Worm (Caenorhabditis elegans): Measurements from ENCODE around the gene ppt-1.

Gene ppt-1

DNA sequence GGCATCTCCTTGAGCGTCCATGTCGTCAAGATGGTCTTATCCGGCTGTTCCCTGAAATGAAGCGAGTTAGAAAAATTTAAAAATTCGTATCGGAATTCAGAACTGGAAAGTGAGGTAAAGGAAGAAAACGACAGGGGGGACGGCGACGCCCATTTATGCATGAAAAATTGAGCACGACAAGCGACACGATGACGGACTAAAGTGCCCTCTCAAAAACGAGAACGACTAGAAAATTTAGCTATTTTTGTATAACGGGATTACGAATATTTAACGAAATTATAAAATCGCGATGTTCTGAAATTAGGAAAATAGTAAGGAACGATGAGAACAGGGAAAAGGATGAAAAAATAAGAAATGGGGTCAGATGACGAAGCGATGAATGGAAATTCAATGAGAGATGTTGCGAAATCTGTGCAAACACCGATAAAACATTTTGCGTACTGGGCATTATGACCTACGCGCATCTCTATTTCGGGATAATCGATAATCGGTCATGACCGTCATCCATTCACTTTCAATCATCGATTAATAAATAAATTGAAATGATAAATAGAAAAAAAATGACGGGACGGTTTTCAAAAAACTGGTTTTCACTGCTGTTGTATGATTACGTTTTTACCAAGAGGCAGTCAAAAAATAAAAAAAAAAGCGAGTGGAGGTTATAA is 30.4 kb upstream of the ppt-1 start, which contains the start of gene snb-1:
TSS of gene snb-1 (minus strand) at position 51 of the 665 bp plus-strand sequence.
- no peak for TF ChIP-seq flt-1 (GFP tag; IDR thresholded peaks at IDR 0.05)
- TF ChIP-seq med-1 (GFP tag; optimal IDR thresholded peaks at IDR 0.05; ENCODE audit: insufficient read depth) = no peak
- TF ChIP-seq T22C8.4 (GFP tag; IDR thresholded peaks at IDR 0.05) = peak; percentile 89
- no peak for TF ChIP-seq klf-2 (GFP tag; conservative IDR thresholded peaks at IDR 0.05)

DNA sequence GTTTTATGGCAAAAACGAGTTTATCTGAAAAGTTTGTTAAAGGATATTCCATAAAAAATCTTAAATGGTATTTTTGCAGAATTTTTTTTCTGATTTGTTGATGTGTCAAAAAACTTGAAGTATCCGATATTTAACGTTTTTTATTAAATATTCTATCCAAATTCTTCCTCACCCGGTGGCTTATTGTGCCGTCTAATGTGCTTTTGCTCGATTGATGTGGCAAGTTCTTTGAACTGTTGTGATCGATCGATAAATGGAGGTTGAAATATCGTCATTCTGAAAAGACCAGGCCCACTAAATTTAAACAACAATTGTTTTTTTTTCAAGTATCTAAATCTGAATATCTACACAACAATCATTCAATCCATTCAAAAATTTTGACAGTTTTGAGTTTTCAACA is 29.0 kb upstream of the ppt-1 start, which contains the start of gene syx-18:
TSS of gene syx-18 (minus strand) at position 276 of the 400 bp plus-strand sequence.
- TF ChIP-seq tab-1 (GFP tag; IDR thresholded peaks at IDR 0.05) = no peak
- no peak for TF ChIP-seq ref-1 (GFP tag; conservative IDR thresholded peaks at IDR 0.05)
- no peak for TF ChIP-seq flt-1 (GFP tag; IDR thresholded peaks at IDR 0.05)
- TF ChIP-seq ztf-29 (GFP tag; IDR thresholded peaks at IDR 0.05) = no peak
- no peak for TF ChIP-seq med-1 (GFP tag; optimal IDR thresholded peaks at IDR 0.05; ENCODE audit: insufficient read depth)
- TF ChIP-seq T22C8.4 (GFP tag; IDR thresholded peaks at IDR 0.05) = no peak
- TF ChIP-seq ztf-23 (GFP tag; IDR thresholded peaks at IDR 0.05) = no peak
- no peak for TF ChIP-seq cog-1 (tag; optimal IDR thresholded peaks at IDR 0.05)
- TF ChIP-seq klf-2 (GFP tag; conservative IDR thresholded peaks at IDR 0.05) = no peak

ce11 chrV:6652051-6652450 is 25.9 kb upstream of the ppt-1 start, which contains the start of gene T10H9.8:
Gene T10H9.8 (plus strand): TSS chrV:6652351.
- TF ChIP-seq klf-2 (GFP tag; conservative IDR thresholded peaks at IDR 0.05) (no peak), ref-1 (GFP tag; conservative IDR thresholded peaks at IDR 0.05) (no peak), flt-1 (GFP tag; IDR thresholded peaks at IDR 0.05) (no peak), ztf-23 (GFP tag; IDR thresholded peaks at IDR 0.05) (no peak), T22C8.4 (GFP tag; IDR thresholded peaks at IDR 0.05) (no peak), tab-1 (GFP tag; IDR thresholded peaks at IDR 0.05) (no peak)

- TF ChIP-seq ztf-29 (GFP tag; IDR thresholded peaks at IDR 0.05) = no peak
- no peak for TF ChIP-seq flt-1 (GFP tag; IDR thresholded peaks at IDR 0.05)
- TF ChIP-seq ref-1 (GFP tag; conservative IDR thresholded peaks at IDR 0.05) = no peak
- TF ChIP-seq cog-1 (tag; optimal IDR thresholded peaks at IDR 0.05) = no peak
- no peak for TF ChIP-seq med-1 (GFP tag; optimal IDR thresholded peaks at IDR 0.05; ENCODE audit: insufficient read depth)
- no peak for TF ChIP-seq klf-2 (GFP tag; conservative IDR thresholded peaks at IDR 0.05)
- TF ChIP-seq tab-1 (GFP tag; IDR thresholded peaks at IDR 0.05) = no peak
- no peak for TF ChIP-seq ztf-23 (GFP tag; IDR thresholded peaks at IDR 0.05)
- no peak for TF ChIP-seq T22C8.4 (GFP tag; IDR thresholded peaks at IDR 0.05)
Measured at ce11 chrV:6650508-6650907, 24.4 kb upstream of the ppt-1 start.

- TF ChIP-seq tab-1 (GFP tag; IDR thresholded peaks at IDR 0.05) (no peak), flt-1 (GFP tag; IDR thresholded peaks at IDR 0.05) (no peak), cog-1 (tag; optimal IDR thresholded peaks at IDR 0.05) (no peak), ztf-23 (GFP tag; IDR thresholded peaks at IDR 0.05) (no peak), klf-2 (GFP tag; conservative IDR thresholded peaks at IDR 0.05) (no peak), ztf-29 (GFP tag; IDR thresholded peaks at IDR 0.05) (no peak), med-1 (GFP tag; optimal IDR thresholded peaks at IDR 0.05; ENCODE audit: insufficient read depth) (no peak), ref-1 (GFP tag; conservative IDR thresholded peaks at IDR 0.05) (no peak), T22C8.4 (GFP tag; IDR thresholded peaks at IDR 0.05) (no peak)
Measured at ce11 chrV:6649317-6649716, 23.2 kb upstream of the ppt-1 start, which contains the start of gene T10H9.1. Gene T10H9.1 (plus strand): TSS chrV:6649617.

- TF ChIP-seq tab-1 (GFP tag; IDR thresholded peaks at IDR 0.05) (no peak), cog-1 (tag; optimal IDR thresholded peaks at IDR 0.05) (no peak), klf-2 (GFP tag; conservative IDR thresholded peaks at IDR 0.05) (no peak), med-1 (GFP tag; optimal IDR thresholded peaks at IDR 0.05; ENCODE audit: insufficient read depth) (no peak), ref-1 (GFP tag; conservative IDR thresholded peaks at IDR 0.05) (no peak), ztf-23 (GFP tag; IDR thresholded peaks at IDR 0.05) (no peak), flt-1 (GFP tag; IDR thresholded peaks at IDR 0.05) (no peak), ztf-29 (GFP tag; IDR thresholded peaks at IDR 0.05) (no peak), T22C8.4 (GFP tag; IDR thresholded peaks at IDR 0.05) (no peak)
Measured at ce11 chrV:6645810-6646209, 19.7 kb upstream of the ppt-1 start.

- TF ChIP-seq ref-1 (GFP tag; conservative IDR thresholded peaks at IDR 0.05) (no peak), flt-1 (GFP tag; IDR thresholded peaks at IDR 0.05) (no peak), med-1 (GFP tag; optimal IDR thresholded peaks at IDR 0.05; ENCODE audit: insufficient read depth) (no peak), ztf-29 (GFP tag; IDR thresholded peaks at IDR 0.05) (no peak), cog-1 (tag; optimal IDR thresholded peaks at IDR 0.05) (no peak), ztf-23 (GFP tag; IDR thresholded peaks at IDR 0.05) (no peak)
Measured at ce11 chrV:6632925-6633324, 6.8 kb upstream of the ppt-1 start, which contains the start of gene scd-2. Gene scd-2 (plus strand): TSS chrV:6633225.

DNA sequence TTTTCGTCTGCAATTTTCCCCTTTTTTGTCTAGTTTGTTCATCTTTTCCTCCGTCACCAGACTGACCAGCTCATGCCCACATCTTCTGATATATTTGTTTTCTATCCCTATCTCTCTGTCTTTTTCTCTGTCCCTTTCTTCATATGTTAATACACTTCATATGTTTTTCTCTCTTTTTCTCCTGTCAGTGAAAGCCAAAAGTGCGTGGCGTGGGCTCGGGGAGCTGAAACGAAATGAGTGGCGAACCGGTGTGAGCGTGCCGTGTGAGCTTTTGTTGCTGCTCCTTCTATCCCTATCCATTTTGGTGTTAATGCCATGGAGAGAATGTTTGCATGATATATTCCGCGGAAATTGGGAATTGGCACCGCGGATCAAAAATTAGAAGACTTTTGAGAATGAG is 5.7 kb upstream of the ppt-1 start:
- no peak for TF ChIP-seq tab-1 (GFP tag; IDR thresholded peaks at IDR 0.05)
- TF ChIP-seq cog-1 (tag; optimal IDR thresholded peaks at IDR 0.05) = no peak
- TF ChIP-seq med-1 (GFP tag; optimal IDR thresholded peaks at IDR 0.05; ENCODE audit: insufficient read depth) = no peak
- TF ChIP-seq T22C8.4 (GFP tag; IDR thresholded peaks at IDR 0.05) = no peak

DNA sequence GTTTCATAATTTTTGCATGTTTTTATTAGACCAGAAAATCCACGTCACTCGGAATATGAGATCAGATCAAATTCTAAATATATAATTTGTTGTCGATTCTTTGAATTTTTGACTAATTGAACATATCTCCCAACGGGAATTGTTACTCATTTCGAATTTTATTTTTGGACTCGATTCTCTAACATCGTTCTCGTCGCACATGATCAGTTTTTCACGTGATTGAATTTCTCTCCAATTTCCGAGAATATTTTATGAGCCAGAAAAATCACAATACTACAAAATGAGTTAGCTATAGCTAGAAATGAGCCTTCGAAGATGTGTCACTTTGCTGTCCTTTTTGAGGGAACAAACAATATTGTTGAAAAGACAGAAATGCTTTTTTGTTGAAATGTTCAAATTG is 4.6 kb upstream of the ppt-1 start:
- TF ChIP-seq tab-1 (GFP tag; IDR thresholded peaks at IDR 0.05) = no peak
- TF ChIP-seq flt-1 (GFP tag; IDR thresholded peaks at IDR 0.05) = no peak
- no peak for TF ChIP-seq med-1 (GFP tag; optimal IDR thresholded peaks at IDR 0.05; ENCODE audit: insufficient read depth)
- TF ChIP-seq ztf-29 (GFP tag; IDR thresholded peaks at IDR 0.05) = no peak
- TF ChIP-seq ref-1 (GFP tag; conservative IDR thresholded peaks at IDR 0.05) = no peak
- TF ChIP-seq cog-1 (tag; optimal IDR thresholded peaks at IDR 0.05) = no peak
- no peak for TF ChIP-seq klf-2 (GFP tag; conservative IDR thresholded peaks at IDR 0.05)
- no peak for TF ChIP-seq ztf-23 (GFP tag; IDR thresholded peaks at IDR 0.05)
- TF ChIP-seq T22C8.4 (GFP tag; IDR thresholded peaks at IDR 0.05) = no peak

ce11 chrV:6621894-6622293 is 4.2 kb downstream of the ppt-1 start, which contains the start of gene nhr-37:
Gene nhr-37 (plus strand): TSS chrV:6622194.
- TF ChIP-seq cog-1 (tag; optimal IDR thresholded peaks at IDR 0.05) = no peak
- TF ChIP-seq ztf-23 (GFP tag; IDR thresholded peaks at IDR 0.05) = no peak
- no peak for TF ChIP-seq T22C8.4 (GFP tag; IDR thresholded peaks at IDR 0.05)
- no peak for TF ChIP-seq med-1 (GFP tag; optimal IDR thresholded peaks at IDR 0.05; ENCODE audit: insufficient read depth)
- TF ChIP-seq ztf-29 (GFP tag; IDR thresholded peaks at IDR 0.05) = no peak
- no peak for TF ChIP-seq flt-1 (GFP tag; IDR thresholded peaks at IDR 0.05)
- TF ChIP-seq ref-1 (GFP tag; conservative IDR thresholded peaks at IDR 0.05) = no peak
- no peak for TF ChIP-seq klf-2 (GFP tag; conservative IDR thresholded peaks at IDR 0.05)
- TF ChIP-seq tab-1 (GFP tag; IDR thresholded peaks at IDR 0.05) = no peak
